ENCODE assay signal across 1 fruit fly cellular context in the genomic region with DNA sequence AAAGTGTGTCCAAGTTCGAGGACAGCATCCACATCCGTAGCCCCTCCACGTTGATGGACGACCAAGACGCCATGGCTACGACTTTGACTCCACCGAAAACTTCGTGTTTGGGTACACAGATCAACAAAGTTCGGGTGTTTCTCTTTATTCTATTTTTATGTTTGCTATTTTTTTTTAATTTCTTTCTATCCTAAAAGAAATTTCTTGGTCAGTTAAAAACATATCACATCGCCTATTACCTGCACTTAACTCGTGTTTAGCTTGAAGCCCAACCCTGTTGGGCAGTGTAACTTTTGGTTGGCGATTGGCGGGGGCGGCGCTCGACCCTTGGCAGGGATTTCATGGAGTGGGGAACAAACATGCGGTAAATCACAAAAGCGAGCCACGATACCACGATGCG.
TF ChIP-seq lines count a peak whose summit lies in the region.

No protein-coding gene starts in this region.

TF ChIP-seq in whole organism, embryonic, 481 proteins besides CTCF, POLR2A, EP300 and RAD21 (continued from another document and continues in another):
- TF ChIP-seq shn (GFP tag; optimal IDR thresholded peaks at IDR 0.05; lab: Kevin White, UChicago) (no peak), crol (GFP tag; IDR thresholded peaks at IDR 0.05; lab: Robert Waterston, UW) (peak; percentile 42; the same call in 1 of the 2 replicates), CG16779 (GFP tag; IDR thresholded peaks at IDR 0.05; lab: Robert Waterston, UW) (no peak), CG9797 (GFP tag; optimal IDR thresholded peaks at IDR 0.05; lab: Kevin White, UChicago) (no peak), Ada2b (GFP tag; IDR thresholded peaks at IDR 0.05; lab: Robert Waterston, UW) (no peak), CG17186 (GFP tag; optimal IDR thresholded peaks at IDR 0.05; lab: Kevin White, UChicago) (no peak), Xbp1 (GFP tag; optimal IDR thresholded peaks at IDR 0.05; lab: Kevin White, UChicago) (peak; percentile 57), lab (GFP tag; optimal IDR thresholded peaks at IDR 0.05; lab: Kevin White, UChicago) (peak; percentile 76), Mad (GFP tag; optimal IDR thresholded peaks at IDR 0.05; lab: Kevin White, UChicago) (peak; percentile 12), CG8281 (tag; optimal IDR thresholded peaks at IDR 0.05; lab: Kevin White, UChicago) (no peak), stc (GFP tag; IDR thresholded peaks at IDR 0.05; lab: Robert Waterston, UW) (peak; percentile 72), CoRest (tag; optimal IDR thresholded peaks at IDR 0.05; lab: Kevin White, UChicago) (peak; percentile 34), dm (GFP tag; optimal IDR thresholded peaks at IDR 0.05; lab: Kevin White, UChicago) (no peak), CG30431 (GFP tag; optimal IDR thresholded peaks at IDR 0.05; lab: Kevin White, UChicago) (peak; percentile 37), nmo (GFP tag; optimal IDR thresholded peaks at IDR 0.05; lab: Kevin White, UChicago) (peak; percentile 62), CG11398 (GFP tag; optimal IDR thresholded peaks at IDR 0.05; lab: Kevin White, UChicago) (no peak), CG2889 (GFP tag; IDR thresholded peaks at IDR 0.05; lab: Robert Waterston, UW) (peak; percentile 49; the same call in 1 of the 3 replicates), CG7928 (GFP tag; optimal IDR thresholded peaks at IDR 0.05; lab: Kevin White, UChicago) (no peak), gsb-n (tag; optimal IDR thresholded peaks at IDR 0.05; lab: Kevin White, UChicago) (peak; percentile 39), Lhr (GFP tag; optimal IDR thresholded peaks at IDR 0.05; lab: Kevin White, UChicago) (no peak), Dref (GFP tag; IDR thresholded peaks at IDR 0.05; lab: Robert Waterston, UW) (no peak), unpg (GFP tag; optimal IDR thresholded peaks at IDR 0.05; lab: Kevin White, UChicago) (peak; percentile 57), dan (GFP tag; IDR thresholded peaks at IDR 0.05; lab: Robert Waterston, UW) (no peak), cato (GFP tag; optimal IDR thresholded peaks at IDR 0.05; lab: Kevin White, UChicago; ENCODE audit: borderline replicate concordance) (no peak), Deaf1 (tag; optimal IDR thresholded peaks at IDR 0.05; lab: Kevin White, UChicago) (no peak), gcm (GFP tag; optimal IDR thresholded peaks at IDR 0.05; lab: Kevin White, UChicago) (peak; percentile 28), Rfx (GFP tag; IDR thresholded peaks at IDR 0.05; lab: Robert Waterston, UW) (peak; percentile 61), bsh (GFP tag; optimal IDR thresholded peaks at IDR 0.05; lab: Kevin White, UChicago) (peak; percentile 65 to 83), wor (GFP tag; IDR thresholded peaks at IDR 0.05; lab: Robert Waterston, UW) (peak; percentile 12; the same call in 1 of the 2 replicates), CG18476 (GFP tag; optimal IDR thresholded peaks at IDR 0.05; lab: Kevin White, UChicago) (peak; percentile 10), trh (GFP tag; optimal IDR thresholded peaks at IDR 0.05; lab: Kevin White, UChicago) (no peak), tup (GFP tag; optimal IDR thresholded peaks at IDR 0.05; lab: Kevin White, UChicago) (no peak), Stat92E (GFP tag; optimal IDR thresholded peaks at IDR 0.05; lab: Kevin White, UChicago) (no peak), tap (tag; optimal IDR thresholded peaks at IDR 0.05; lab: Kevin White, UChicago) (peak; percentile 15), phol (tag; optimal IDR thresholded peaks at IDR 0.05; lab: Kevin White, UChicago) (peak; percentile 67), CG10147 (GFP tag; optimal IDR thresholded peaks at IDR 0.05; lab: Kevin White, UChicago) (no peak), Hand (GFP tag; optimal IDR thresholded peaks at IDR 0.05; lab: Kevin White, UChicago) (no peak), CG6683 (GFP tag; optimal IDR thresholded peaks at IDR 0.05; lab: Kevin White, UChicago) (no peak), Tbp (GFP tag; optimal IDR thresholded peaks at IDR 0.05; lab: Kevin White, UChicago) (no peak), Abd-B (GFP tag; optimal IDR thresholded peaks at IDR 0.05; lab: Kevin White, UChicago) (no peak), grau (tag; optimal IDR thresholded peaks at IDR 0.05; lab: Kevin White, UChicago) (peak; percentile 27), yki (optimal IDR thresholded peaks at IDR 0.05; lab: Kevin White, UChicago) (no peak), HHEX (GFP tag; optimal IDR thresholded peaks at IDR 0.05; lab: Kevin White, UChicago) (peak; percentile 68), CG6272 (GFP tag; IDR thresholded peaks at IDR 0.05; lab: Robert Waterston, UW) (peak; percentile 57), ci (GFP tag; IDR thresholded peaks at IDR 0.05; lab: Robert Waterston, UW) (peak; percentile 83), CrebB (tag; optimal IDR thresholded peaks at IDR 0.05; lab: Kevin White, UChicago) (no peak), knrl (GFP tag; IDR thresholded peaks at IDR 0.05; lab: Robert Waterston, UW; ENCODE audit: partially characterized antibody) (no peak), Vsx1 (GFP tag; optimal IDR thresholded peaks at IDR 0.05; lab: Kevin White, UChicago) (no peak), CG4360 (GFP tag; IDR thresholded peaks at IDR 0.05; lab: Robert Waterston, UW) (no peak; the same call in 1 of the 2 replicates), aop (GFP tag; IDR thresholded peaks at IDR 0.05; lab: Robert Waterston, UW) (no peak), zfh1 (GFP tag; IDR thresholded peaks at IDR 0.05; lab: Robert Waterston, UW) (peak; percentile 79), pros (GFP tag; optimal IDR thresholded peaks at IDR 0.05; lab: Kevin White, UChicago) (no peak), CG17359 (tag; optimal IDR thresholded peaks at IDR 0.05; lab: Kevin White, UChicago) (peak; percentile 66), pita (GFP tag; optimal IDR thresholded peaks at IDR 0.05; lab: Kevin White, UChicago) (no peak), onecut (GFP tag; IDR thresholded peaks at IDR 0.05; lab: Robert Waterston, UW) (0 out of 2 replicates have a peak, but pooled peaks have one; percentile 6), bcd (GFP tag; optimal IDR thresholded peaks at IDR 0.05; lab: Kevin White, UChicago) (peak; percentile 36), CG7786 (GFP tag; optimal IDR thresholded peaks at IDR 0.05; lab: Kevin White, UChicago) (no peak), odd (GFP tag; optimal IDR thresholded peaks at IDR 0.05; lab: Kevin White, UChicago) (no peak), ranshi (GFP tag; IDR thresholded peaks at IDR 0.05; lab: Robert Waterston, UW) (peak; percentile 30; the same call in 1 of the 2 replicates), wdn (GFP tag; IDR thresholded peaks at IDR 0.05; lab: Robert Waterston, UW) (no peak), nerfin-1 (tag; optimal IDR thresholded peaks at IDR 0.05; lab: Kevin White, UChicago) (peak; percentile 24), Dip3 (GFP tag; optimal IDR thresholded peaks at IDR 0.05; lab: Kevin White, UChicago) (no peak), CG7987 (GFP tag; optimal IDR thresholded peaks at IDR 0.05; lab: Kevin White, UChicago) (no peak), CHES-1-like (GFP tag; optimal IDR thresholded peaks at IDR 0.05; lab: Kevin White, UChicago) (no peak), CG13287 (GFP tag; IDR thresholded peaks at IDR 0.05; lab: Robert Waterston, UW; ENCODE audit: partially characterized antibody) (no peak), Blimp-1 (GFP tag; optimal IDR thresholded peaks at IDR 0.05; lab: Kevin White, UChicago) (peak; percentile 75), Doc3 (GFP tag; IDR thresholded peaks at IDR 0.05; lab: Robert Waterston, UW; ENCODE audit: partially characterized antibody) (no peak), CG11723 (GFP tag; optimal IDR thresholded peaks at IDR 0.05; lab: Kevin White, UChicago) (peak; percentile 25), CG17568 (GFP tag; optimal IDR thresholded peaks at IDR 0.05; lab: Kevin White, UChicago) (no peak), CG6654 (GFP tag; optimal IDR thresholded peaks at IDR 0.05; lab: Kevin White, UChicago) (peak; percentile 26), tgo (GFP tag; IDR thresholded peaks at IDR 0.05; lab: Robert Waterston, UW) (peak; percentile 73), CG14710 (tag; optimal IDR thresholded peaks at IDR 0.05; lab: Kevin White, UChicago) (peak; percentile 59), chn (GFP tag; optimal IDR thresholded peaks at IDR 0.05; lab: Kevin White, UChicago) (no peak), Asciz (GFP tag; optimal IDR thresholded peaks at IDR 0.05; lab: Kevin White, UChicago) (peak; percentile 13), CG43689 (GFP tag; IDR thresholded peaks at IDR 0.05; lab: Robert Waterston, UW) (no peak), Antp (GFP tag; optimal IDR thresholded peaks at IDR 0.05; lab: Kevin White, UChicago) (no peak), emc (GFP tag; optimal IDR thresholded peaks at IDR 0.05; lab: Kevin White, UChicago) (no peak), Chrac-16 (GFP tag; optimal IDR thresholded peaks at IDR 0.05; lab: Kevin White, UChicago) (peak; percentile 0), CG8359 (GFP tag; optimal IDR thresholded peaks at IDR 0.05; lab: Kevin White, UChicago; ENCODE audit: borderline replicate concordance) (peak; percentile 40), HLHmδ (GFP tag; optimal IDR thresholded peaks at IDR 0.05; lab: Kevin White, UChicago) (no peak), sr (GFP tag; IDR thresholded peaks at IDR 0.05; lab: Robert Waterston, UW) (no peak), dmrt11E (tag; optimal IDR thresholded peaks at IDR 0.05; lab: Kevin White, UChicago) (peak; percentile 68), Fer3 (tag; optimal IDR thresholded peaks at IDR 0.05; lab: Kevin White, UChicago) (peak; percentile 53), Rx (GFP tag; IDR thresholded peaks at IDR 0.05; lab: Robert Waterston, UW) (no peak), zfh2 (GFP tag; optimal IDR thresholded peaks at IDR 0.05; lab: Kevin White, UChicago) (no peak), vfl (GFP tag; optimal IDR thresholded peaks at IDR 0.05; lab: Kevin White, UChicago) (no peak), CkIIα-i1 (GFP tag; IDR thresholded peaks at IDR 0.05; lab: Robert Waterston, UW) (no peak), Taf1 (GFP tag; IDR thresholded peaks at IDR 0.05; lab: Robert Waterston, UW) (no peak), eyg (GFP tag; optimal IDR thresholded peaks at IDR 0.05; lab: Kevin White, UChicago) (no peak), Usf (GFP tag; optimal IDR thresholded peaks at IDR 0.05; lab: Kevin White, UChicago) (no peak), CG7372 (GFP tag; IDR thresholded peaks at IDR 0.05; lab: Robert Waterston, UW) (no peak; the same call in 1 of the 2 replicates), CG7357 (GFP tag; IDR thresholded peaks at IDR 0.05; lab: Robert Waterston, UW) (peak; percentile 57; the same call in 2 of the 3 replicates), CG11093 (GFP tag; IDR thresholded peaks at IDR 0.05; lab: Robert Waterston, UW) (peak; percentile 43; the same call in 1 of the 3 replicates), CG12104 (GFP tag; optimal IDR thresholded peaks at IDR 0.05; lab: Kevin White, UChicago) (peak; percentile 8), CG14667 (GFP tag; IDR thresholded peaks at IDR 0.05; lab: Robert Waterston, UW) (peak; percentile 61), dysf (GFP tag; IDR thresholded peaks at IDR 0.05; lab: Robert Waterston, UW) (peak; percentile 73), CG1602 (GFP tag; optimal IDR thresholded peaks at IDR 0.05; lab: Kevin White, UChicago) (peak; percentile 5), salm (tag; optimal IDR thresholded peaks at IDR 0.05; lab: Kevin White, UChicago) (no peak), Side (GFP tag; optimal IDR thresholded peaks at IDR 0.05; lab: Kevin White, UChicago) (no peak), CG8290 (GFP tag; optimal IDR thresholded peaks at IDR 0.05; lab: Kevin White, UChicago) (no peak), CG8290 (tag; optimal IDR thresholded peaks at IDR 0.05; lab: Kevin White, UChicago) (no peak), tll (GFP tag; optimal IDR thresholded peaks at IDR 0.05; lab: Kevin White, UChicago) (no peak), NFAT (GFP tag; IDR thresholded peaks at IDR 0.05; lab: Robert Waterston, UW) (peak; percentile 43; the same call in 1 of the 2 replicates), cwo (GFP tag; optimal IDR thresholded peaks at IDR 0.05; lab: Kevin White, UChicago) (peak; percentile 48), br (optimal IDR thresholded peaks at IDR 0.05; lab: Kevin White, UChicago) (no peak), CG15269 (tag; optimal IDR thresholded peaks at IDR 0.05; lab: Kevin White, UChicago) (no peak), CG3281 (GFP tag; optimal IDR thresholded peaks at IDR 0.05; lab: Kevin White, UChicago) (peak; percentile 45), CG11696 (GFP tag; IDR thresholded peaks at IDR 0.05; lab: Robert Waterston, UW) (peak; percentile 55), ems (GFP tag; optimal IDR thresholded peaks at IDR 0.05; lab: Kevin White, UChicago) (peak; percentile 4), CG17385 (GFP tag; optimal IDR thresholded peaks at IDR 0.05; lab: Kevin White, UChicago) (peak; percentile 23), CG14014 (GFP tag; IDR thresholded peaks at IDR 0.05; lab: Robert Waterston, UW) (peak; percentile 47; the same call in 1 of the 2 replicates), schlank (tag; optimal IDR thresholded peaks at IDR 0.05; lab: Kevin White, UChicago) (no peak), CG18619 (GFP tag; optimal IDR thresholded peaks at IDR 0.05; lab: Kevin White, UChicago) (no peak), sc (optimal IDR thresholded peaks at IDR 0.05; lab: Kevin White, UChicago) (no peak), sc (GFP tag; optimal IDR thresholded peaks at IDR 0.05; lab: Kevin White, UChicago) (no peak), p53 (GFP tag; optimal IDR thresholded peaks at IDR 0.05; lab: Kevin White, UChicago) (no peak), Sox102F (GFP tag; optimal IDR thresholded peaks at IDR 0.05; lab: Kevin White, UChicago) (peak; percentile 50), CG4854 (GFP tag; optimal IDR thresholded peaks at IDR 0.05; lab: Kevin White, UChicago) (no peak), Bdp1 (GFP tag; optimal IDR thresholded peaks at IDR 0.05; lab: Kevin White, UChicago) (no peak), pho (GFP tag; optimal IDR thresholded peaks at IDR 0.05; lab: Kevin White, UChicago) (no peak), Hey (tag; optimal IDR thresholded peaks at IDR 0.05; lab: Kevin White, UChicago) (no peak), CG9609 (GFP tag; optimal IDR thresholded peaks at IDR 0.05; lab: Kevin White, UChicago) (no peak), CG10959 (GFP tag; IDR thresholded peaks at IDR 0.05; lab: Robert Waterston, UW) (no peak), CG4282 (GFP tag; optimal IDR thresholded peaks at IDR 0.05; lab: Kevin White, UChicago) (no peak), TFAM (GFP tag; optimal IDR thresholded peaks at IDR 0.05; lab: Kevin White, UChicago) (no peak), CG8944 (GFP tag; optimal IDR thresholded peaks at IDR 0.05; lab: Kevin White, UChicago) (no peak), CG12219 (GFP tag; optimal IDR thresholded peaks at IDR 0.05; lab: Kevin White, UChicago) (peak; percentile 35), CG6813 (GFP tag; optimal IDR thresholded peaks at IDR 0.05; lab: Kevin White, UChicago) (peak; percentile 58), CG12236 (GFP tag; optimal IDR thresholded peaks at IDR 0.05; lab: Kevin White, UChicago) (no peak), CG13894 (tag; optimal IDR thresholded peaks at IDR 0.05; lab: Kevin White, UChicago) (no peak)
